Worm (Caenorhabditis elegans): ENCODE data around the gene Y19D2B.2.

DNA sequence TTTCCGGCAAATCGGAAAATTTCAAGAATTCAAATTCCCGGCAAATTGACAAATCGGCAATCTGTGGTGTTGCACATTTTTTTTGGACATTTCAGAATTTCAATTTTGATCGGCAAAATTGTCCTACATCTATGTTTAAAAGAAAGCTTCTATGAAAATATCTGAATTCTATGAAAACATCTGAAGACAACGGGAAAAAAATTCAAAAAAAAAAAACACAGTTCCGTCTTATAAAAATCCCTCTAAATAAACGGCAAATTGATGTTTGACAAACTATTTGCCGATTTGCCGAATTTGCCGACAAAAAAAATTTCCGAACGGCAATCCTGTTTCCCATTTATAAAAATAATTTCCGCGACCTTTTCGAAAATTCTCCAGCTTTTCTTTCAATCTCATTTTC lies 9.7 kb upstream of the Y19D2B.2 start, which contains the start of gene F44F4.15:
- TF ChIP-seq elt-1 (tag; optimal IDR thresholded peaks at IDR 0.05; ENCODE audit: borderline replicate concordance, insufficient read depth) (no peak), nhr-237 (tag; optimal IDR thresholded peaks at IDR 0.05) (no peak), ztf-11 (tag; optimal IDR thresholded peaks at IDR 0.05) (no peak), unc-120 (tag; optimal IDR thresholded peaks at IDR 0.05; ENCODE audit: poor library complexity, severe bottlenecking) (no peak), pha-4 (tag; optimal IDR thresholded peaks at IDR 0.05) (no peak), nhr-12 (tag; optimal IDR thresholded peaks at IDR 0.05) (no peak), unc-62 (GFP tag; optimal IDR thresholded peaks at IDR 0.05) (no peak), nhr-28 (tag; optimal IDR thresholded peaks at IDR 0.05) (no peak), lsy-2 (tag; optimal IDR thresholded peaks at IDR 0.05) (no peak), tbx-8 (GFP tag; optimal IDR thresholded peaks at IDR 0.05) (no peak)

All from whole organism, mixed stage, embryonic.